Fruit fly (Drosophila melanogaster) whole organism, embryonic: Measurements from ENCODE around the gene Golgin84.

Experiments
- CG10959 ChIP-seq: fragments of 200-800 bp; sonication (Bioruptor generic); IDR thresholded peaks from 2 replicates; pipeline ENCODE4 v1.3.6; 2022; ENCODE audit warnings: missing biosample characterization, missing genetic modification characterization
- CG10979 ChIP-seq: fragments of 200-800 bp; sonication (Bioruptor generic); optimal IDR thresholded peaks from 2 replicates; lab custom pipeline; 2018; ENCODE audit warnings: missing biosample characterization, mild to moderate bottlenecking, missing genetic modification characterization, moderate library complexity
- CG1233 ChIP-seq: fragments of 200-800 bp; sonication (Bioruptor generic); optimal IDR thresholded peaks from 4 replicates; lab custom pipeline; 2018; ENCODE audit warnings: missing biosample characterization, mild to moderate bottlenecking, missing genetic modification characterization
- CG12659 ChIP-seq: fragments of 200-800 bp; sonication (Bioruptor generic); optimal IDR thresholded peaks from 3 replicates; lab custom pipeline; 2017; ENCODE audit warnings: mild to moderate bottlenecking, missing biosample characterization, missing genetic modification reagents, missing genetic modification characterization
- CG12942 ChIP-seq: fragments of 200-800 bp; sonication (Bioruptor generic); optimal IDR thresholded peaks from 3 replicates; lab custom pipeline; 2016; ENCODE audit warnings: missing biosample characterization, missing genetic modification characterization
- CG13287 ChIP-seq: fragments of 200-800 bp; sonication (Bioruptor generic); IDR thresholded peaks from 2 replicates; pipeline ENCODE4 v1.3.6; 2022; ENCODE audit warnings: missing biosample characterization, missing genetic modification characterization; ENCODE audit not compliant: partially characterized antibody
- CG13775 ChIP-seq: fragments of 200-800 bp; sonication (Bioruptor generic); optimal IDR thresholded peaks from 3 replicates; lab custom pipeline; 2017; ENCODE audit warnings: missing biosample characterization, mild to moderate bottlenecking, missing genetic modification characterization
- CG13894 ChIP-seq: fragments of 200-800 bp; sonication (Bioruptor generic); optimal IDR thresholded peaks from 3 replicates; lab custom pipeline; 2018; ENCODE audit warnings: missing biosample characterization, mild to moderate bottlenecking, missing genetic modification characterization, moderate library complexity
- CG15479 ChIP-seq: fragments of 200-800 bp; sonication (Bioruptor generic); optimal IDR thresholded peaks from 3 replicates; lab custom pipeline; 2019; ENCODE audit warnings: missing biosample characterization, mild to moderate bottlenecking, missing genetic modification characterization, moderate library complexity
- CG15696 ChIP-seq: fragments of 200-800 bp; sonication (Bioruptor generic); optimal IDR thresholded peaks from 2 replicates; lab custom pipeline; 2019; ENCODE audit warnings: missing biosample characterization, mild to moderate bottlenecking, missing genetic modification characterization, moderate library complexity
- CG1602 ChIP-seq: fragments of 200-800 bp; sonication (Bioruptor generic); optimal IDR thresholded peaks from 3 replicates; lab custom pipeline; 2016; ENCODE audit warnings: missing biosample characterization, missing genetic modification characterization
- CG17802 ChIP-seq: fragments of 200-800 bp; sonication (Bioruptor generic); optimal IDR thresholded peaks from 2 replicates; lab custom pipeline; 2018; ENCODE audit warnings: missing biosample characterization, mild to moderate bottlenecking, missing genetic modification characterization, moderate library complexity
- CG18476 ChIP-seq: fragments of 200-800 bp; sonication (Bioruptor generic); optimal IDR thresholded peaks from 2 replicates; lab custom pipeline; 2016; ENCODE audit warnings: missing biosample characterization, mild to moderate bottlenecking, missing genetic modification characterization
- CG31388 ChIP-seq: fragments of 200-800 bp; sonication (Bioruptor generic); optimal IDR thresholded peaks from 2 replicates; lab custom pipeline; 2016; ENCODE audit warnings: missing biosample characterization, missing genetic modification characterization
- CG32532 ChIP-seq: fragments of 200-800 bp; sonication (Bioruptor generic); IDR thresholded peaks from 2 replicates; pipeline ENCODE4 v1.3.6; 2022; ENCODE audit warnings: missing biosample characterization, missing genetic modification characterization
- CG4854 ChIP-seq: fragments of 200-800 bp; sonication (Bioruptor generic); optimal IDR thresholded peaks from 2 replicates; lab custom pipeline; 2016; ENCODE audit warnings: missing biosample characterization, missing genetic modification characterization, inconsistent platforms
- CG6765 ChIP-seq: fragments of 200-800 bp; sonication (Bioruptor generic); optimal IDR thresholded peaks from 3 replicates; lab custom pipeline; 2017; ENCODE audit warnings: missing biosample characterization, mild to moderate bottlenecking, missing genetic modification characterization
- CG7357 ChIP-seq: fragments of 200-800 bp; sonication (Bioruptor generic); IDR thresholded peaks from 3 replicates; pipeline ENCODE4 v1.3.6; 2022; ENCODE audit warnings: missing biosample characterization, missing genetic modification characterization
- CG7786 ChIP-seq: fragments of 200-800 bp; sonication (Bioruptor generic); optimal IDR thresholded peaks from 2 replicates; lab custom pipeline; 2016; ENCODE audit warnings: missing biosample characterization, missing genetic modification characterization
- CHES-1-like ChIP-seq: fragments of 200-800 bp; sonication (Bioruptor generic); optimal IDR thresholded peaks from 2 replicates; lab custom pipeline; 2016; ENCODE audit warnings: missing biosample characterization, missing genetic modification characterization
- CoRest ChIP-seq: fragments of 200-800 bp; sonication (Bioruptor generic); optimal IDR thresholded peaks from 3 replicates; lab custom pipeline; 2018; ENCODE audit warnings: missing biosample characterization, mild to moderate bottlenecking, missing genetic modification characterization, moderate library complexity
- Dbx ChIP-seq: fragments of 200-800 bp; sonication (Bioruptor generic); IDR thresholded peaks from 3 replicates; pipeline ENCODE4 v1.3.6; 2022; ENCODE audit warnings: missing biosample characterization, missing genetic modification characterization
- Ets65A ChIP-seq: fragments of 200-800 bp; sonication (Bioruptor generic); peaks from one replicate; lab custom pipeline; 2016; ENCODE audit warnings: missing biosample characterization, missing genetic modification characterization
- GATAe ChIP-seq: fragments of 200-800 bp; sonication (Bioruptor generic); conservative IDR thresholded peaks from 2 replicates; pipeline ENCODE4 v1.3.6; 2022; ENCODE audit warnings: missing biosample characterization, missing genetic modification characterization
- H2.0 ChIP-seq: fragments of 200-800 bp; sonication (Bioruptor generic); IDR thresholded peaks from 2 replicates; pipeline ENCODE4 v1.3.6; 2022; ENCODE audit warnings: missing biosample characterization, missing genetic modification characterization
- Mrtf ChIP-seq: fragments of 200-800 bp; sonication (Bioruptor generic); IDR thresholded peaks from 3 replicates; pipeline ENCODE4 v1.3.6; 2022; ENCODE audit warnings: missing biosample characterization, missing genetic modification characterization
- NFAT ChIP-seq: fragments of 200-800 bp; sonication (Bioruptor generic); IDR thresholded peaks from 2 replicates; pipeline ENCODE4 v1.3.6; 2022; ENCODE audit warnings: missing biosample characterization, missing genetic modification characterization
- Neu2 ChIP-seq: fragments of 200-800 bp; sonication (Bioruptor generic); optimal IDR thresholded peaks from 3 replicates; lab custom pipeline; 2016; ENCODE audit warnings: missing biosample characterization, missing genetic modification characterization, borderline replicate concordance
- Oaz ChIP-seq: fragments of 200-800 bp; sonication (Bioruptor generic); IDR thresholded peaks from 2 replicates; pipeline ENCODE4 v1.3.6; 2022; ENCODE audit warnings: missing biosample characterization, missing genetic modification characterization
- Opbp ChIP-seq: fragments of 200-800 bp; sonication (Bioruptor generic); IDR thresholded peaks from 3 replicates; pipeline ENCODE4 v1.3.6; 2022; ENCODE audit warnings: missing biosample characterization, missing genetic modification characterization; ENCODE audit not compliant: partially characterized antibody
- Poxn ChIP-seq: fragments of 200-800 bp; sonication (Bioruptor generic); IDR thresholded peaks from 2 replicates; pipeline ENCODE4 v1.3.6; 2022; ENCODE audit warnings: missing biosample characterization, missing genetic modification characterization
- Rfx ChIP-seq: fragments of 200-800 bp; sonication (Bioruptor generic); IDR thresholded peaks from 2 replicates; pipeline ENCODE4 v1.3.6; 2022; ENCODE audit warnings: missing biosample characterization, missing genetic modification characterization
- Sry-δ ChIP-seq: fragments of 200-800 bp; sonication (Bioruptor generic); optimal IDR thresholded peaks from 2 replicates; lab custom pipeline; 2016; ENCODE audit warnings: missing biosample characterization, missing genetic modification characterization
- bigmax ChIP-seq: fragments of 200-800 bp; sonication (Bioruptor generic); optimal IDR thresholded peaks from 2 replicates; lab custom pipeline; 2018; ENCODE audit warnings: missing biosample characterization, mild to moderate bottlenecking, missing genetic modification characterization
- caup ChIP-seq: fragments of 200-800 bp; sonication (Bioruptor generic); optimal IDR thresholded peaks from 3 replicates; lab custom pipeline; 2017; ENCODE audit warnings: missing biosample characterization, mild to moderate bottlenecking, missing genetic modification characterization, moderate library complexity; ENCODE audit not compliant: severe bottlenecking
- chm ChIP-seq: fragments of 200-800 bp; sonication (Bioruptor generic); IDR thresholded peaks from 2 replicates; pipeline ENCODE4 v1.3.6; 2022; ENCODE audit warnings: missing biosample characterization, missing genetic modification characterization
- dm ChIP-seq: fragments of 200-800 bp; sonication (Bioruptor generic); optimal IDR thresholded peaks from 3 replicates; lab custom pipeline; 2016; ENCODE audit warnings: missing biosample characterization, missing genetic modification characterization
- dysf ChIP-seq: fragments of 200-800 bp; sonication (Bioruptor generic); IDR thresholded peaks from 3 replicates; pipeline ENCODE4 v1.3.6; 2022; ENCODE audit warnings: missing biosample characterization, missing genetic modification characterization
- hbn ChIP-seq: fragments of 200-800 bp; sonication (Bioruptor generic); IDR thresholded peaks from 2 replicates; pipeline ENCODE4 v1.3.6; 2022; ENCODE audit warnings: missing biosample characterization, missing genetic modification characterization; ENCODE audit not compliant: partially characterized antibody
- jigr1 ChIP-seq: fragments of 200-800 bp; sonication (Bioruptor generic); IDR thresholded peaks from 3 replicates; pipeline ENCODE4 v1.3.6; 2022; ENCODE audit warnings: missing biosample characterization, missing genetic modification characterization
- lov ChIP-seq, 2 experiments: fragments of 200-800 bp in 1 of 2; fragments of >200 bp in 1 of 2; sonication (Bioruptor generic) in 1 of 2; IDR thresholded peaks in 1 of 2; optimal IDR thresholded peaks in 1 of 2; 2 replicates in 1 of 2; 3 replicates in 1 of 2; pipeline versions ENCODE4 v1.3.6 to Lab custom; 2017 to 2022; ENCODE audit warnings: missing biosample characterization in 1 of 2, missing genetic modification characterization in 1 of 2
- prd ChIP-seq, 3 experiments: fragments of >200 bp in 2 of 3; fragments of 200-800 bp in 1 of 3; sonication (Bioruptor generic) in 1 of 3; optimal IDR thresholded peaks in 2 of 3; IDR thresholded peaks in 1 of 3; 2 replicates in 2 of 3; 3 replicates in 1 of 3; pipeline versions ENCODE4 v1.3.6 to Lab custom; 2017 to 2022; ENCODE audit warnings: missing biosample characterization in 1 of 3, missing genetic modification characterization in 1 of 3
- pzg ChIP-seq: fragments of 200-800 bp; sonication (Bioruptor generic); optimal IDR thresholded peaks from 3 replicates; lab custom pipeline; 2018; ENCODE audit warnings: missing biosample characterization, mild to moderate bottlenecking, missing genetic modification characterization, moderate library complexity
- slbo ChIP-seq: fragments of 200-800 bp; sonication (Bioruptor generic); IDR thresholded peaks from 2 replicates; pipeline ENCODE4 v1.3.6; 2022; ENCODE audit warnings: missing biosample characterization, missing genetic modification characterization
- vvl ChIP-seq: fragments of 200-800 bp; sonication (Bioruptor generic); IDR thresholded peaks from 2 replicates; pipeline ENCODE4 v1.3.6; 2022; ENCODE audit warnings: missing biosample characterization, missing genetic modification characterization
- wdn ChIP-seq: fragments of 200-800 bp; sonication (Bioruptor generic); IDR thresholded peaks from 2 replicates; pipeline ENCODE4 v1.3.6; 2022; ENCODE audit warnings: missing biosample characterization, missing genetic modification characterization
- wek ChIP-seq: fragments of 200-800 bp; sonication (Bioruptor generic); optimal IDR thresholded peaks from 3 replicates; lab custom pipeline; 2018; ENCODE audit warnings: missing biosample characterization, mild to moderate bottlenecking, missing genetic modification characterization, moderate library complexity
- yki ChIP-seq: fragments of >200 bp; optimal IDR thresholded peaks from 3 replicates; lab custom pipeline; 2018
- zen2 ChIP-seq: fragments of 200-800 bp; sonication (Bioruptor generic); IDR thresholded peaks from 3 replicates; pipeline ENCODE4 v1.3.6; 2022; ENCODE audit warnings: missing biosample characterization, missing genetic modification characterization; ENCODE audit not compliant: partially characterized antibody

Gene Golgin84

dm6 chr3R:24333182-24333808, 24.4 kb downstream of the Golgin84 start, which contains the start of the genes Rrp5 and Dis3 (continued):
- TF ChIP-seq caup (GFP tag; lab: Kevin White, UChicago) (no peak), Neu2 (no peak), CG7786 (GFP tag; lab: Kevin White, UChicago) (peak; percentile 43), CG6765 (GFP tag; lab: Kevin White, UChicago) (no peak), Ets65A (GFP tag; lab: Kevin White, UChicago) (peak; percentile 66), CG13775 (GFP tag; lab: Kevin White, UChicago) (peak; percentile 42), CG10979 (peak; percentile 55), CG4854 (no peak), Mrtf (peak; percentile 42; the same call in 1 of the 3 replicates), Dbx (GFP tag; lab: Robert Waterston, UW) (peak; percentile 59; the same call in 1 of the 3 replicates), wdn (GFP tag; lab: Robert Waterston, UW) (0 out of 2 replicates have a peak, but pooled peaks have one; percentile 38), pzg (GFP tag; lab: Kevin White, UChicago) (peak; percentile 97), Sry-δ (GFP tag; lab: Kevin White, UChicago) (peak; percentile 65), CG31388 (GFP tag; lab: Kevin White, UChicago) (no peak), dysf (GFP tag; lab: Robert Waterston, UW) (peak; percentile 47; the same call in 2 of the 3 replicates), Oaz (no peak), CG7357 (no peak), jigr1 (GFP tag; lab: Robert Waterston, UW) (no peak), CoRest (tag; lab: Kevin White, UChicago) (no peak), CG1602 (GFP tag; lab: Kevin White, UChicago) (peak; percentile 3), NFAT (peak; percentile 79), CG12659 (no peak), CG12942 (GFP tag; lab: Kevin White, UChicago) (no peak), Poxn (GFP tag; lab: Robert Waterston, UW) (no peak), CG15479 (GFP tag; lab: Kevin White, UChicago) (no peak), CG13287 (GFP tag; lab: Robert Waterston, UW) (peak; percentile 64; the same call in 1 of the 2 replicates), CHES-1-like (peak; percentile 60), wek (GFP tag; lab: Kevin White, UChicago) (no peak), CG15696 (tag; lab: Kevin White, UChicago) (peak; percentile 29), slbo (peak; percentile 80), hbn (GFP tag; lab: Robert Waterston, UW) (no peak), lov (optimal IDR thresholded peaks at IDR 0.05; lab: Kevin White, UChicago) (no peak), lov (GFP tag; IDR thresholded peaks at IDR 0.05; lab: Robert Waterston, UW) (0 out of 3 replicates have a peak, but pooled peaks have one; percentile 4), CG1233 (GFP tag; lab: Kevin White, UChicago) (no peak), chm (peak; percentile 44), yki (lab: Kevin White, UChicago) (no peak), H2.0 (peak; percentile 45; the same call in 1 of the 2 replicates), CG32532 (peak; percentile 65), Opbp (GFP tag; lab: Robert Waterston, UW) (peak; percentile 76), zen2 (GFP tag; lab: Robert Waterston, UW) (no peak), bigmax (GFP tag; lab: Kevin White, UChicago) (peak; percentile 29), CG17802 (tag; lab: Kevin White, UChicago) (peak; percentile 100), vvl (GFP tag; lab: Robert Waterston, UW) (peak; percentile 78), dm (GFP tag; lab: Kevin White, UChicago) (peak; percentile 100), GATAe (GFP tag; lab: Robert Waterston, UW) (peak; percentile 85), CG18476 (GFP tag; lab: Kevin White, UChicago) (no peak), Rfx (peak; percentile 73), prd (optimal IDR thresholded peaks at IDR 0.05; lab: Kevin White, UChicago) (no peak), prd (GFP tag; IDR thresholded peaks at IDR 0.05; lab: Robert Waterston, UW) (peak; percentile 49; the same call in 1 of the 3 replicates), CG13894 (tag; lab: Kevin White, UChicago) (no peak), CG10959 (peak; percentile 18; the same call in 1 of the 2 replicates)
